Worm (Caenorhabditis elegans) whole organism, L4/young adult: ENCODE measurements around the gene T25E12.14.

Experiments
- W03F9.2 ChIP-seq: fragments of 150-350 bp; optimal IDR thresholded peaks from 2 replicates; lab custom pipeline; 2014; ENCODE audit warnings: missing biosample characterization, missing genetic modification characterization
- dao-5 ChIP-seq: sonication (generic microtip); optimal IDR thresholded peaks from 2 replicates; lab custom pipeline; 2016; ENCODE audit warnings: missing genotype, missing genetic modification characterization, moderate library complexity, missing compliant biosample characterization
- him-1 ChIP-seq: sonication (generic microtip); optimal IDR thresholded peaks from 2 replicates; lab custom pipeline; 2016; ENCODE audit warnings: missing genotype, missing genetic modification reagents, missing genetic modification characterization, missing compliant biosample characterization

Gene T25E12.14

DNA sequence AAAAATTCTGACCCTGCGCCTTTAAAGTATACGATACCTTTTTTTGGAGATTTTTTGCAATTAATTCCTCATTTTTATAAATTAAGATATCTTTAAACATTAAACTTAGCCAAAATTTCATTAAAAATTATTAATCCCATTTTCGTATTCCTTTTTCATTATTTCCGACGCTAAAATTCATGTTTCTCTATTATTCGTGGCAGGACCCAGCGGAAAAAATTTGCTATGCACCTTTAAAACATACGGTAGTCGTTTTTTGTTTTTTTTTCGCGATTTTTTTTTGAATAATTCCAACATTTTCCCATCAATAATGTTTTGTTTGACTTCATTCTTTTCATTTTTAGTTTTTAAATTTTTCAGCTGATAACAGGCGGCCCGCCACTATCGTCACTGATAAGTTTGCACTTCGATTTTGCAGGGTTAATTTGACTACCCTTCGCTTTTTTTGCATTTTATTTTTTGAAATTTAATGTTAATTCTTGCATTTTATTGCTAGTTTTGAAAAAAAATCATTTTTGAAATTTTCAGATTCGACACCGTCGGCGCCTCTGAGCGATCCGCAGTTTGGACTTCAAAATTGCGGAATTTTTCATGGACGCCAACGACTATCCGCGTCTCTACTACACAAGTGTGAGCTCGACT is 20.1 kb downstream of the T25E12.14 start, which contains the start of gene dkf-2:
TSS of gene dkf-2 (plus strand) at position 592 of the 642 bp plus-strand sequence.
- no peak for TF ChIP-seq dao-5 (tag; lab: Kevin White, UChicago)
- no peak for TF ChIP-seq him-1 (tag; lab: Kevin White, UChicago)
- TF ChIP-seq W03F9.2 (tag; lab: Kevin White, UChicago): no peak

- no peak for TF ChIP-seq him-1 (tag; lab: Kevin White, UChicago)
- no peak for TF ChIP-seq dao-5 (tag; lab: Kevin White, UChicago)
- no peak for TF ChIP-seq W03F9.2 (tag; lab: Kevin White, UChicago)
These were observed 22.5 kb downstream of the T25E12.14 start for ce11 chrV:16749473-16749872.

DNA sequence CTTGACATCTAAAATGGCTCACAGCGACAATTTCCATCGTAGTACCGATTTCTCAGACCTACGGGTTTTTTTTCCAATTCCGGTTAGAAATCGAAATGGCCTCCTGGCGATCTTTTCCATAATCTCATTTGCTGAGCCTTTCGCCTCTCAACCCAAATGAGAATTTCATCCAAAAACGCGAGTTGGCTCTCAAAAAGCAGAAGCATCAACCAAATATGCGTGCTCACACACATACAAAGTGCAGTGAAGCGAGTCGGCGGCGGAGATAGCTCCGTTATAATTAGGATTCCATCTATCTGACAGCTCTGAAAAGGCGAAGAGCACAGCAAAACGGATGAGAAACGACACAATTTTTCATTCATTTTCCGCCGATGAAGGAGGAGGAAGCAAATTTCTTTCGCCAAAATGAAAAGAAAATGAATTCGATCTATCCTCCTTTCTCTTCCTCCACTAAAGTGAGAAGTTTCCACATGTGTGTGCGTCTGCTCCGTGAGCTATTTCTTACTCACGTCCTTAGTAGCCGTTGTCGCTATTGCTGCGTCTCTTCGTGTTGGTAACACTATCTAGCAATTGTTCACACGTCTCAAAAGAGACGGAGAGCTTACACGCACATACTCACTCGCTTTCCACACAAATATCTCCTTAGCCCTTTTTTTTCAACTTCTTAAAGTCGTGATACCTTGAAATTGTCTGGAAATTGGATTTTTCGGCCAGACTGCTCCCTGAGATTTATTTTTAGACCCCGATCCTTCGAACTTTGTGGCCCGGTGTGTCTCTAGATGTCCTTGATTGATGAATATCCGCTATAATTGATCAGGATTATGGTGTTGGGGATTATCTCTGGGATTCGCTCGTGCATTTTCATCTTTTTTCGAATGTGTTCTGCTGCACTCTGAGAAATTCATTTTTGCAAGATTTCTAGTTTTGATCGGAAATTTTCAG is 25.3 kb downstream of the T25E12.14 start:
- no peak for TF ChIP-seq W03F9.2 (tag; lab: Kevin White, UChicago)
- no peak for TF ChIP-seq dao-5 (tag; lab: Kevin White, UChicago)
- no peak for TF ChIP-seq him-1 (tag; lab: Kevin White, UChicago)

ce11 chrV:16756166-16756565 is 29.2 kb downstream of the T25E12.14 start:
- TF ChIP-seq W03F9.2 (tag; lab: Kevin White, UChicago) (no peak), dao-5 (tag; lab: Kevin White, UChicago) (no peak), him-1 (tag; lab: Kevin White, UChicago) (no peak)

ce11 chrV:16759937-16760336 is 32.9 kb downstream of the T25E12.14 start:
- TF ChIP-seq W03F9.2 (tag; lab: Kevin White, UChicago) (no peak), dao-5 (tag; lab: Kevin White, UChicago) (no peak), him-1 (tag; lab: Kevin White, UChicago) (no peak)

- TF ChIP-seq dao-5 (tag; lab: Kevin White, UChicago) (no peak), W03F9.2 (tag; lab: Kevin White, UChicago) (no peak), him-1 (tag; lab: Kevin White, UChicago) (no peak)
These were observed 47.4 kb downstream of the T25E12.14 start for ce11 chrV:16774428-16774827.
